Worm (Caenorhabditis elegans): Measurements from ENCODE around the gene msp-40.

The msp-40 gene

DNA sequence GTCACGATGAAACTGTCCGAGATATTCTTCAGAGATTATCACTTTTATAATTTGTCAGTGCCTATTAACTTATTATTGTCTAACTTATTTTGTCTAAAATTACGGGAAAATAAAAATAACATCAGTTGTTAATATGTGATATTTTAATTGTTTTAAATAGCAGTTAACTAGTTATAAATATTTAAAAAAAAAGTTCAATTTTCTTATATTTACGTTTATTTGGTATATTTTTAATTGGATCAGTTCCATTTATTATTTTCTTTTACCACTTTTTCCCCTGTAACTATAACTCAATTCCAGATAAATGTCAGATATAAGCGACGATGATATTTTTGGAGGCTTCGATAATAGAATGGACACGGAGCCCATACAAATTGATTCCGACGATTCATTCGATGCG is 29.8 kb upstream of the msp-40 start, which contains the start of gene C33F10.4:
Gene C33F10.4 (plus strand): TSS at position 301 of the 400 bp plus-strand sequence.
- no peak for TF ChIP-seq tab-1 (GFP tag; IDR thresholded peaks at IDR 0.05)
- TF ChIP-seq T22C8.4 (GFP tag; IDR thresholded peaks at IDR 0.05), result no peak
- no peak for TF ChIP-seq cog-1 (tag; optimal IDR thresholded peaks at IDR 0.05)
- TF ChIP-seq ztf-29 (GFP tag; IDR thresholded peaks at IDR 0.05), result no peak
- no peak for TF ChIP-seq med-1 (GFP tag; optimal IDR thresholded peaks at IDR 0.05; ENCODE audit: insufficient read depth)
- TF ChIP-seq klf-2 (GFP tag; conservative IDR thresholded peaks at IDR 0.05), result no peak

- TF ChIP-seq ztf-29 (GFP tag; IDR thresholded peaks at IDR 0.05), result no peak
- TF ChIP-seq tab-1 (GFP tag; IDR thresholded peaks at IDR 0.05), result no peak
- TF ChIP-seq med-1 (GFP tag; optimal IDR thresholded peaks at IDR 0.05; ENCODE audit: insufficient read depth), result no peak
- TF ChIP-seq ztf-23 (GFP tag; IDR thresholded peaks at IDR 0.05), result no peak
- no peak for TF ChIP-seq T22C8.4 (GFP tag; IDR thresholded peaks at IDR 0.05)
- no peak for TF ChIP-seq klf-2 (GFP tag; conservative IDR thresholded peaks at IDR 0.05)
- no peak for TF ChIP-seq flt-1 (GFP tag; IDR thresholded peaks at IDR 0.05)
- TF ChIP-seq ref-1 (GFP tag; conservative IDR thresholded peaks at IDR 0.05), result no peak
- no peak for TF ChIP-seq cog-1 (tag; optimal IDR thresholded peaks at IDR 0.05)
Measured at ce11 chrII:4797071-4797470, 28.1 kb upstream of the msp-40 start, which contains the start of gene C33F10.14. TSS of gene C33F10.14 (plus strand) at chrII:4797371.

DNA sequence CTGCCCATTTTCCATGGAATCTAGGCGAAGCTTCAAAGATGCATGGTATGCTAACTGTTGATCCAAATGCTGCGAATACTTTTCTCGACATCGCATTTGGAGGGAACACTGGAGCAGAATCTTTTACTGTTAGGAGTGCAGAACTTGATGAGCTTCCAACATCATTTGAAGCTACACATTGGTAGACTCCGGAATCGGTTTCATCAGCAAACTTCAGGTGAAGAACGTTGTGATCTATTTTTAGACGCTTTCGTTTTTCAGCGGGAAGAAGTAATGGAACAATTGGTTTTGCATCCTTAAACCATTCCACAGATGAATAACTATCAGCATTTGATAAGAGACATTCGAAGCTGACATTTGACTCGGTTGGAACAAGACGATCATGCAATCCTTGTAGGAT is 24.7 kb upstream of the msp-40 start:
- TF ChIP-seq klf-2 (GFP tag; conservative IDR thresholded peaks at IDR 0.05), result no peak
- TF ChIP-seq flt-1 (GFP tag; IDR thresholded peaks at IDR 0.05), result no peak
- TF ChIP-seq med-1 (GFP tag; optimal IDR thresholded peaks at IDR 0.05; ENCODE audit: insufficient read depth), result no peak

ce11 chrII:4802917-4803316 is 22.3 kb upstream of the msp-40 start:
- no peak for TF ChIP-seq klf-2 (GFP tag; conservative IDR thresholded peaks at IDR 0.05)
- TF ChIP-seq flt-1 (GFP tag; IDR thresholded peaks at IDR 0.05), result no peak
- no peak for TF ChIP-seq tab-1 (GFP tag; IDR thresholded peaks at IDR 0.05)
- no peak for TF ChIP-seq cog-1 (tag; optimal IDR thresholded peaks at IDR 0.05)
- no peak for TF ChIP-seq ref-1 (GFP tag; conservative IDR thresholded peaks at IDR 0.05)
- TF ChIP-seq ztf-23 (GFP tag; IDR thresholded peaks at IDR 0.05), result no peak
- no peak for TF ChIP-seq ztf-29 (GFP tag; IDR thresholded peaks at IDR 0.05)
- no peak for TF ChIP-seq T22C8.4 (GFP tag; IDR thresholded peaks at IDR 0.05)
- no peak for TF ChIP-seq med-1 (GFP tag; optimal IDR thresholded peaks at IDR 0.05; ENCODE audit: insufficient read depth)

DNA sequence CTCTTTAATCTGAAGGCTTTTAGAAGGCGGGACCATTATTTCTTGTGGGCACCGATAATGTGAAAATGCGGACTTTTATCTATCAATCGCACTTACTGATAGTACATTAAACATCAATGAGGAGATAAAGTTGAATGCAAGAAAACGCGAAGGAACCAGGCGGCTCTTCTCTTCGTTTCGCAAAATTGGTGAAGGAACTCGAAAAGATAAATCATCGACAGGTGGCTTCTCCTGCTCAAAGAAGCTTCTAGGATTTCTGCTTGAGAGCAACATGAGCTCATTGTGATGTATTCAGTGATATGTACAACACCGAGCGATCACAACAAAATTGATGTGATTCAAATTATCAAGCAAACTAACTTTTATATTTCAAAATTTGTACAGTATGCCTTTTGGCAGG is 19.4 kb upstream of the msp-40 start:
- TF ChIP-seq ztf-29 (GFP tag; IDR thresholded peaks at IDR 0.05) (no peak), klf-2 (GFP tag; conservative IDR thresholded peaks at IDR 0.05) (no peak), ref-1 (GFP tag; conservative IDR thresholded peaks at IDR 0.05) (no peak), tab-1 (GFP tag; IDR thresholded peaks at IDR 0.05) (no peak)

ce11 chrII:4806261-4806660 is 19.0 kb upstream of the msp-40 start:
- TF ChIP-seq T22C8.4 (GFP tag; IDR thresholded peaks at IDR 0.05), result no peak
- no peak for TF ChIP-seq med-1 (GFP tag; optimal IDR thresholded peaks at IDR 0.05; ENCODE audit: insufficient read depth)
- TF ChIP-seq tab-1 (GFP tag; IDR thresholded peaks at IDR 0.05), result no peak
- no peak for TF ChIP-seq ztf-23 (GFP tag; IDR thresholded peaks at IDR 0.05)
- TF ChIP-seq flt-1 (GFP tag; IDR thresholded peaks at IDR 0.05), result no peak
- TF ChIP-seq ref-1 (GFP tag; conservative IDR thresholded peaks at IDR 0.05), result no peak
- no peak for TF ChIP-seq ztf-29 (GFP tag; IDR thresholded peaks at IDR 0.05)
- no peak for TF ChIP-seq klf-2 (GFP tag; conservative IDR thresholded peaks at IDR 0.05)
- no peak for TF ChIP-seq cog-1 (tag; optimal IDR thresholded peaks at IDR 0.05)

DNA sequence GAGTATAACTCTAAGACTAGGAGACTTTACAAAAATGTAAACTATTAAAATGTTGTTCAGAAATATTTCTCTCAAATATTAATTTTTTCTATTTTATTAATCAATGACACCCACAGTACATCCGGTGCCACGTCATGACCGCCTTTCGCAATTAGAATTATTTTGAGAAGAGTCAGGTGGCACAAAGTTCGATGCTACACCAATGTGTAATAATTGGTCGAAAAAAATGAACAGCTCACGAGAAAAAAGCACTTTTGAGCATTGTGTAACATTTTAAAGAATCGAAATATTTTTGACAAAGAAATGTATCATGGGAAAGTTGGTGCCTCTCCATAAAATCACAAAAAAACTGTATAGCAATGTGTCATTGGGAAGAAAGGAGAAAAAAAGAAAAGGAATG is 18.5 kb upstream of the msp-40 start:
- TF ChIP-seq T22C8.4 (GFP tag; IDR thresholded peaks at IDR 0.05) (no peak), tab-1 (GFP tag; IDR thresholded peaks at IDR 0.05) (no peak), cog-1 (tag; optimal IDR thresholded peaks at IDR 0.05) (no peak), med-1 (GFP tag; optimal IDR thresholded peaks at IDR 0.05; ENCODE audit: insufficient read depth) (no peak), klf-2 (GFP tag; conservative IDR thresholded peaks at IDR 0.05) (no peak), ztf-29 (GFP tag; IDR thresholded peaks at IDR 0.05) (no peak), ztf-23 (GFP tag; IDR thresholded peaks at IDR 0.05) (no peak), ref-1 (GFP tag; conservative IDR thresholded peaks at IDR 0.05) (no peak), flt-1 (GFP tag; IDR thresholded peaks at IDR 0.05) (no peak)

DNA sequence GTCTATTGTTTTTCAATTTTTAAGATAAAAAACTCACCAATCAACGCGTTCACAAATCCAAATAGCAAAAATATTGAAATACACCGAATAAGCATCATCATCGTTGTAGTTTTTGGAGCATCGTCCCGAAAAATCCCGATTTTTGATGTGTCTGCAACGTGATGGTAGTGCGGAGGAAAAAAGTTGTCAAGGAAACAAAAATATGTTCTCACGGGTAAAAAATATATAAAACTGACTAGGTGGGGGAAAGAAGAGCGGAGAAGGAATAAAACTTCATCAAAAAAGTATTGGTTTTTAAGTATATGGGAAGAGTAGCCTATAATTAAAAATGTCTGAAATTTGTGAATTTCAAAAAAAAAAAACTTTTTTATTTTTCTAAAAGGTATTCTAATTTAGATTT is 13.2 kb upstream of the msp-40 start, which contains the start of gene rig-6:
Gene rig-6 (minus strand): TSS at position 101 of the 400 bp plus-strand sequence.
- TF ChIP-seq ztf-23 (GFP tag; IDR thresholded peaks at IDR 0.05), result no peak
- TF ChIP-seq T22C8.4 (GFP tag; IDR thresholded peaks at IDR 0.05), result no peak
- TF ChIP-seq flt-1 (GFP tag; IDR thresholded peaks at IDR 0.05), result no peak
- TF ChIP-seq ztf-29 (GFP tag; IDR thresholded peaks at IDR 0.05), result no peak
- no peak for TF ChIP-seq klf-2 (GFP tag; conservative IDR thresholded peaks at IDR 0.05)
- no peak for TF ChIP-seq tab-1 (GFP tag; IDR thresholded peaks at IDR 0.05)
- TF ChIP-seq ref-1 (GFP tag; conservative IDR thresholded peaks at IDR 0.05), result no peak
- no peak for TF ChIP-seq med-1 (GFP tag; optimal IDR thresholded peaks at IDR 0.05; ENCODE audit: insufficient read depth)
- TF ChIP-seq cog-1 (tag; optimal IDR thresholded peaks at IDR 0.05), result no peak

ce11 chrII:4815356-4815755 is 9.9 kb upstream of the msp-40 start:
- no peak for TF ChIP-seq cog-1 (tag; optimal IDR thresholded peaks at IDR 0.05)
- no peak for TF ChIP-seq flt-1 (GFP tag; IDR thresholded peaks at IDR 0.05)

DNA sequence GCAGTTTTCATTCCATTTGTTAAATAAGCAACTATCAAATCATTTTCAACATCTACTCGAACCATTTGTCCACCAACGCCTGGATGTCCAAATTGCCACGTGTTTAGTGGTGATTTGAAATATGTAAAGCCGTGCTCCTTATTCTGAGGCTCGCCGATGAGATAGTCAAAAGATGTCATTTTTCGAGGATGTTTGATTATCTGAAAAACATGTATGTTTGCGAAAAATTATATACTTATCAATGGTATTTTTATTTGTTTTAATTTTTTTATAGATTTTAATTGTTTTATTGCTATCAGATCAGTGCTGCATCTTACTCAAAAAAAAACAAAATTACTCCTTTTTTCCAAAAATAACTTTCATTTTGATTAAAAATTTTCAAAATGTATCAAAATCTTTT is 6.4 kb upstream of the msp-40 start:
- TF ChIP-seq T22C8.4 (GFP tag; IDR thresholded peaks at IDR 0.05), result no peak
- no peak for TF ChIP-seq med-1 (GFP tag; optimal IDR thresholded peaks at IDR 0.05; ENCODE audit: insufficient read depth)
- TF ChIP-seq tab-1 (GFP tag; IDR thresholded peaks at IDR 0.05), result no peak
- TF ChIP-seq klf-2 (GFP tag; conservative IDR thresholded peaks at IDR 0.05), result no peak
- no peak for TF ChIP-seq ztf-23 (GFP tag; IDR thresholded peaks at IDR 0.05)
- no peak for TF ChIP-seq ref-1 (GFP tag; conservative IDR thresholded peaks at IDR 0.05)
- no peak for TF ChIP-seq cog-1 (tag; optimal IDR thresholded peaks at IDR 0.05)
- TF ChIP-seq ztf-29 (GFP tag; IDR thresholded peaks at IDR 0.05), result no peak
- no peak for TF ChIP-seq flt-1 (GFP tag; IDR thresholded peaks at IDR 0.05)
